Fruit fly (Drosophila melanogaster) whole organism, embryonic: ENCODE results near the gene CG33939.

Experiments used
- Ada2b ChIP-seq: fragments of 200-800 bp; sonication (Bioruptor generic); IDR thresholded peaks from 2 replicates; pipeline ENCODE4 v1.3.6; 2022; ENCODE audit warnings: missing biosample characterization, missing genetic modification characterization
- Aef1 ChIP-seq: fragments of 200-800 bp; sonication (Bioruptor generic); IDR thresholded peaks from 3 replicates; pipeline ENCODE4 v1.3.6; 2022; ENCODE audit warnings: missing biosample characterization, missing genetic modification characterization
- B-H1 ChIP-seq: fragments of 200-800 bp; sonication (Bioruptor generic); IDR thresholded peaks from 3 replicates; pipeline ENCODE4 v1.3.6; 2022; ENCODE audit warnings: missing biosample characterization, missing genetic modification characterization
- BEAF-32 ChIP-seq: fragments of 200-800 bp; sonication (Bioruptor generic); optimal IDR thresholded peaks from 3 replicates; lab custom pipeline; 2017; ENCODE audit warnings: missing biosample characterization, missing genetic modification characterization, mild to moderate bottlenecking, moderate library complexity, missing genetic modification reagents
- CG10366 ChIP-seq: fragments of 200-800 bp; sonication (Bioruptor generic); IDR thresholded peaks from 2 replicates; pipeline ENCODE4 v1.3.6; 2022; ENCODE audit warnings: missing biosample characterization, missing genetic modification characterization
- CG10565 ChIP-seq: fragments of 200-800 bp; sonication (Bioruptor generic); optimal IDR thresholded peaks from 3 replicates; lab custom pipeline; 2016; ENCODE audit warnings: missing biosample characterization, mild to moderate bottlenecking, missing genetic modification characterization
- CG10979 ChIP-seq: fragments of 200-800 bp; sonication (Bioruptor generic); optimal IDR thresholded peaks from 2 replicates; lab custom pipeline; 2018; ENCODE audit warnings: missing biosample characterization, mild to moderate bottlenecking, missing genetic modification characterization, moderate library complexity
- CG12104 ChIP-seq: fragments of 200-800 bp; sonication (Bioruptor generic); optimal IDR thresholded peaks from 3 replicates; lab custom pipeline; 2016; ENCODE audit warnings: missing biosample characterization, missing genetic modification characterization
- CG12219 ChIP-seq: fragments of 200-800 bp; sonication (Bioruptor generic); optimal IDR thresholded peaks from 3 replicates; lab custom pipeline; 2018; ENCODE audit warnings: missing biosample characterization, mild to moderate bottlenecking, missing genetic modification characterization
- CG1233 ChIP-seq: fragments of 200-800 bp; sonication (Bioruptor generic); optimal IDR thresholded peaks from 4 replicates; lab custom pipeline; 2018; ENCODE audit warnings: missing biosample characterization, mild to moderate bottlenecking, missing genetic modification characterization
- CG14441 ChIP-seq: fragments of 200-800 bp; sonication (Bioruptor generic); IDR thresholded peaks from 2 replicates; pipeline ENCODE4 v1.3.6; 2022; ENCODE audit warnings: missing biosample characterization, missing genetic modification characterization
- CG1602 ChIP-seq: fragments of 200-800 bp; sonication (Bioruptor generic); optimal IDR thresholded peaks from 3 replicates; lab custom pipeline; 2016; ENCODE audit warnings: missing biosample characterization, missing genetic modification characterization
- CG17361 ChIP-seq: fragments of 200-800 bp; sonication (Bioruptor generic); IDR thresholded peaks from 3 replicates; pipeline ENCODE4 v1.3.6; 2022; ENCODE audit warnings: missing biosample characterization, missing genetic modification characterization
- CG17829 ChIP-seq: fragments of 200-800 bp; optimal IDR thresholded peaks from 2 replicates; lab custom pipeline; 2019; ENCODE audit warnings: missing biosample characterization, mild to moderate bottlenecking, missing genetic modification characterization, moderate library complexity
- CG18262 ChIP-seq: fragments of 200-800 bp; optimal IDR thresholded peaks from 3 replicates; lab custom pipeline; 2019; ENCODE audit warnings: missing biosample characterization, mild to moderate bottlenecking, missing genetic modification characterization, moderate library complexity
- CG2712 ChIP-seq: fragments of 200-800 bp; optimal IDR thresholded peaks from 3 replicates; lab custom pipeline; 2019; ENCODE audit warnings: missing biosample characterization, mild to moderate bottlenecking, missing genetic modification characterization, moderate library complexity
- CG31441 ChIP-seq: fragments of 200-800 bp; sonication (Bioruptor generic); IDR thresholded peaks from 2 replicates; pipeline ENCODE4 v1.3.6; 2022; ENCODE audit warnings: missing biosample characterization, missing genetic modification characterization
- CG32772 ChIP-seq: fragments of 200-800 bp; sonication (Bioruptor generic); IDR thresholded peaks from 2 replicates; pipeline ENCODE4 v1.3.6; 2022; ENCODE audit warnings: missing biosample characterization, missing genetic modification characterization
- CG42726 ChIP-seq: fragments of 200-800 bp; sonication (Bioruptor generic); IDR thresholded peaks from 2 replicates; pipeline ENCODE4 v1.3.6; 2022; ENCODE audit warnings: missing biosample characterization, missing genetic modification characterization; ENCODE audit not compliant: partially characterized antibody
- CG4328 ChIP-seq: fragments of 200-800 bp; sonication (Bioruptor generic); optimal IDR thresholded peaks from 3 replicates; lab custom pipeline; 2017; ENCODE audit warnings: missing biosample characterization, missing genetic modification reagents, missing genetic modification characterization
- CG4617 ChIP-seq: fragments of 200-800 bp; sonication (Bioruptor generic); optimal IDR thresholded peaks from 3 replicates; lab custom pipeline; 2016; ENCODE audit warnings: missing biosample characterization, missing genetic modification characterization, borderline replicate concordance
- CG5245 ChIP-seq: fragments of 200-800 bp; sonication (Bioruptor generic); optimal IDR thresholded peaks from 3 replicates; lab custom pipeline; 2016; ENCODE audit warnings: missing biosample characterization, missing genetic modification characterization
- CG6175 ChIP-seq: fragments of 200-800 bp; sonication (Bioruptor generic); IDR thresholded peaks from 3 replicates; pipeline ENCODE4 v1.3.6; 2022; ENCODE audit warnings: missing biosample characterization, missing genetic modification characterization
- CG7372 ChIP-seq: fragments of 200-800 bp; sonication (Bioruptor generic); IDR thresholded peaks from 2 replicates; pipeline ENCODE4 v1.3.6; 2022; ENCODE audit warnings: missing biosample characterization, missing genetic modification characterization
- CG7745 ChIP-seq: fragments of 200-800 bp; sonication (Bioruptor generic); optimal IDR thresholded peaks from 2 replicates; lab custom pipeline; 2018; ENCODE audit warnings: missing biosample characterization, mild to moderate bottlenecking, missing genetic modification characterization, moderate library complexity
- CG9609 ChIP-seq: fragments of 200-800 bp; sonication (Bioruptor generic); optimal IDR thresholded peaks from 3 replicates; lab custom pipeline; 2016; ENCODE audit warnings: missing biosample characterization, missing genetic modification characterization
- D19A ChIP-seq: fragments of 200-800 bp; optimal IDR thresholded peaks from 3 replicates; lab custom pipeline; 2019; ENCODE audit warnings: missing biosample characterization, mild to moderate bottlenecking, missing genetic modification characterization, moderate library complexity
- Dbx ChIP-seq: fragments of 200-800 bp; sonication (Bioruptor generic); IDR thresholded peaks from 3 replicates; pipeline ENCODE4 v1.3.6; 2022; ENCODE audit warnings: missing biosample characterization, missing genetic modification characterization
- Dip2 ChIP-seq: fragments of 200-800 bp; sonication (Bioruptor generic); IDR thresholded peaks from 2 replicates; pipeline ENCODE4 v1.3.6; 2022; ENCODE audit warnings: missing biosample characterization, missing genetic modification characterization
- Dip3 ChIP-seq: fragments of 200-800 bp; sonication (Bioruptor generic); optimal IDR thresholded peaks from 3 replicates; lab custom pipeline; 2016; ENCODE audit warnings: missing biosample characterization, missing genetic modification characterization
- Gug ChIP-seq: fragments of 200-800 bp; sonication (Bioruptor generic); IDR thresholded peaks from 4 replicates; pipeline ENCODE4 v1.3.6; 2022; ENCODE audit warnings: missing biosample characterization, missing genetic modification characterization
- Hr3 ChIP-seq: fragments of 200-800 bp; sonication (Bioruptor generic); optimal IDR thresholded peaks from 3 replicates; lab custom pipeline; 2016; ENCODE audit warnings: missing biosample characterization, missing genetic modification characterization
- Nf-YC ChIP-seq: fragments of 200-800 bp; optimal IDR thresholded peaks from 3 replicates; lab custom pipeline; 2019; ENCODE audit warnings: missing biosample characterization, mild to moderate bottlenecking, missing genetic modification characterization, moderate library complexity
- NfI ChIP-seq: fragments of 200-800 bp; sonication (Bioruptor generic); optimal IDR thresholded peaks from 3 replicates; lab custom pipeline; 2018; ENCODE audit warnings: missing biosample characterization, mild to moderate bottlenecking, missing genetic modification characterization, moderate library complexity
- Rfx ChIP-seq: fragments of 200-800 bp; sonication (Bioruptor generic); IDR thresholded peaks from 2 replicates; pipeline ENCODE4 v1.3.6; 2022; ENCODE audit warnings: missing biosample characterization, missing genetic modification characterization
- Rx ChIP-seq: fragments of 200-800 bp; sonication (Bioruptor generic); IDR thresholded peaks from 2 replicates; pipeline ENCODE4 v1.3.6; 2022; ENCODE audit warnings: missing biosample characterization, missing genetic modification characterization
- al ChIP-seq: fragments of 200-800 bp; sonication (Bioruptor generic); IDR thresholded peaks from 2 replicates; pipeline ENCODE4 v1.3.6; 2022; ENCODE audit warnings: missing biosample characterization, missing genetic modification characterization
- ara ChIP-seq: fragments of 200-800 bp; sonication (Bioruptor generic); IDR thresholded peaks from 2 replicates; pipeline ENCODE4 v1.3.6; 2022; ENCODE audit warnings: missing biosample characterization, missing genetic modification characterization
- ato ChIP-seq: fragments of 200-800 bp; sonication (Bioruptor generic); IDR thresholded peaks from 2 replicates; pipeline ENCODE4 v1.3.6; 2022; ENCODE audit warnings: missing biosample characterization, missing genetic modification characterization; ENCODE audit not compliant: partially characterized antibody
- bcd ChIP-seq: fragments of 200-800 bp; sonication (Bioruptor generic); optimal IDR thresholded peaks from 2 replicates; lab custom pipeline; 2017; ENCODE audit warnings: missing biosample characterization, mild to moderate bottlenecking, missing genetic modification characterization
- ewg ChIP-seq: fragments of 200-800 bp; sonication (Bioruptor generic); optimal IDR thresholded peaks from 3 replicates; lab custom pipeline; 2017; ENCODE audit warnings: mild to moderate bottlenecking, missing biosample characterization, missing genetic modification reagents, missing genetic modification characterization
- ham ChIP-seq: fragments of 200-800 bp; sonication (Bioruptor generic); IDR thresholded peaks from 2 replicates; pipeline ENCODE4 v1.3.6; 2022; ENCODE audit warnings: missing biosample characterization, missing genetic modification characterization
- hb ChIP-seq: fragments of 200-800 bp; sonication (Bioruptor generic); IDR thresholded peaks from 3 replicates; pipeline ENCODE4 v1.3.6; 2022; ENCODE audit warnings: missing biosample characterization, missing genetic modification characterization; ENCODE audit not compliant: partially characterized antibody
- kni ChIP-seq: fragments of 200-800 bp; sonication (Bioruptor generic); optimal IDR thresholded peaks from 3 replicates; lab custom pipeline; 2017; ENCODE audit warnings: mild to moderate bottlenecking, missing biosample characterization, missing genetic modification reagents, missing genetic modification characterization
- maf-S ChIP-seq: fragments of 200-800 bp; sonication (Bioruptor generic); optimal IDR thresholded peaks from 2 replicates; lab custom pipeline; 2016; ENCODE audit warnings: missing biosample characterization, missing genetic modification characterization
- odd ChIP-seq: fragments of 200-800 bp; sonication (Bioruptor generic); optimal IDR thresholded peaks from 2 replicates; lab custom pipeline; 2017; ENCODE audit warnings: missing biosample characterization, mild to moderate bottlenecking, missing genetic modification characterization
- pho ChIP-seq: fragments of 200-800 bp; sonication (Bioruptor generic); optimal IDR thresholded peaks from 2 replicates; lab custom pipeline; 2016; ENCODE audit warnings: missing biosample characterization, missing genetic modification characterization
- seq ChIP-seq: fragments of 200-800 bp; sonication (Bioruptor generic); IDR thresholded peaks from 2 replicates; pipeline ENCODE4 v1.3.6; 2022; ENCODE audit warnings: missing biosample characterization, missing genetic modification characterization
- shn ChIP-seq: fragments of 200-800 bp; sonication (Bioruptor generic); optimal IDR thresholded peaks from 3 replicates; lab custom pipeline; 2016; ENCODE audit warnings: missing biosample characterization, missing genetic modification characterization
- slp2 ChIP-seq: fragments of 200-800 bp; sonication (Bioruptor generic); optimal IDR thresholded peaks from 2 replicates; lab custom pipeline; 2016; ENCODE audit warnings: missing biosample characterization, missing genetic modification characterization
- ttk ChIP-seq: fragments of 200-800 bp; sonication (Bioruptor generic); IDR thresholded peaks from 2 replicates; pipeline ENCODE4 v2.1.2; 2022; ENCODE audit warnings: missing biosample characterization, missing genetic modification characterization

Gene CG33939

dm6 chrX:19187624-19188085 is 13.0 kb upstream of the CG33939 start, which contains the start of gene Mec2 (continued):
- no peak for TF ChIP-seq CG4328 (GFP tag; lab: Kevin White, UChicago)
- TF ChIP-seq odd (GFP tag; lab: Kevin White, UChicago), result no peak
- no peak for TF ChIP-seq Dip2
- TF ChIP-seq D19A (tag; lab: Kevin White, UChicago), result no peak
- peak; percentile 12 for TF ChIP-seq CG17829 (tag; lab: Kevin White, UChicago)
- TF ChIP-seq Hr3 (GFP tag; lab: Kevin White, UChicago), result peak; percentile 51
- TF ChIP-seq CG17361 (GFP tag; lab: Robert Waterston, UW), result no peak
- TF ChIP-seq slp2, result no peak
- no peak for TF ChIP-seq CG4617
- TF ChIP-seq CG1233 (GFP tag; lab: Kevin White, UChicago), result no peak
- TF ChIP-seq CG9609 (GFP tag; lab: Kevin White, UChicago), result peak; percentile 59
- TF ChIP-seq Rfx, result peak; percentile 39
- no peak for TF ChIP-seq al (GFP tag; lab: Robert Waterston, UW)
- TF ChIP-seq CG32772 (GFP tag; lab: Robert Waterston, UW), result no peak
- TF ChIP-seq CG14441 (GFP tag; lab: Robert Waterston, UW), result peak; percentile 76
- TF ChIP-seq ara (GFP tag; lab: Robert Waterston, UW), result peak; percentile 47; the same call in 1 of the 2 replicates
- TF ChIP-seq B-H1 (GFP tag; lab: Robert Waterston, UW), result no peak
- no peak for TF ChIP-seq ham
- peak; percentile 49 for TF ChIP-seq CG12219 (GFP tag; lab: Kevin White, UChicago)
- peak; percentile 50; the same call in 3 of the 4 replicates for TF ChIP-seq Gug (GFP tag; lab: Robert Waterston, UW)
- no peak for TF ChIP-seq Nf-YC (tag; lab: Kevin White, UChicago)
- TF ChIP-seq ttk, result no peak
- no peak for TF ChIP-seq Dbx (GFP tag; lab: Robert Waterston, UW)
- no peak for TF ChIP-seq hb (GFP tag; lab: Robert Waterston, UW)
- TF ChIP-seq CG7372 (GFP tag; lab: Robert Waterston, UW), result no peak
- TF ChIP-seq CG31441 (GFP tag; lab: Robert Waterston, UW), result peak; percentile 15; the same call in 1 of the 2 replicates
- peak; percentile 33 for TF ChIP-seq CG18262
- peak; percentile 68 for TF ChIP-seq NfI (GFP tag; lab: Kevin White, UChicago)
- TF ChIP-seq shn (GFP tag; lab: Kevin White, UChicago), result peak; percentile 65
- peak; percentile 3 for TF ChIP-seq pho (GFP tag; lab: Kevin White, UChicago)
- TF ChIP-seq kni (GFP tag; lab: Kevin White, UChicago), result no peak
- TF ChIP-seq CG1602 (GFP tag; lab: Kevin White, UChicago), result peak; percentile 12
- TF ChIP-seq Aef1 (GFP tag; lab: Robert Waterston, UW), result 0 out of 3 replicates have a peak, but pooled peaks have one; percentile 32
- peak; percentile 35 for TF ChIP-seq maf-S (GFP tag; lab: Kevin White, UChicago)
- TF ChIP-seq CG10366 (GFP tag; lab: Robert Waterston, UW), result peak; percentile 63
- peak; percentile 40 for TF ChIP-seq CG5245 (GFP tag; lab: Kevin White, UChicago)
- TF ChIP-seq Ada2b (GFP tag; lab: Robert Waterston, UW), result peak; percentile 37; the same call in 1 of the 2 replicates
- TF ChIP-seq CG42726, result no peak
- peak; percentile 43; the same call in 1 of the 2 replicates for TF ChIP-seq Rx (GFP tag; lab: Robert Waterston, UW)
- TF ChIP-seq CG2712 (tag; lab: Kevin White, UChicago), result peak; percentile 30
- TF ChIP-seq BEAF-32 (GFP tag; lab: Kevin White, UChicago), result no peak
- no peak for TF ChIP-seq CG6175 (GFP tag; lab: Robert Waterston, UW)
- peak; percentile 4 for TF ChIP-seq Dip3 (GFP tag; lab: Kevin White, UChicago)
- no peak for TF ChIP-seq CG12104 (GFP tag; lab: Kevin White, UChicago)
- no peak for TF ChIP-seq ato (GFP tag; lab: Robert Waterston, UW)
- TF ChIP-seq bcd, result peak; percentile 16
- peak; percentile 39 for TF ChIP-seq CG10979 (tag; lab: Kevin White, UChicago)
- no peak for TF ChIP-seq CG10565 (GFP tag; lab: Kevin White, UChicago)
- TF ChIP-seq ewg (GFP tag; lab: Kevin White, UChicago), result peak; percentile 39
- TF ChIP-seq CG7745 (tag; lab: Kevin White, UChicago), result no peak
- TF ChIP-seq seq (GFP tag; lab: Robert Waterston, UW), result peak; percentile 47; the same call in 1 of the 2 replicates
